Worm (Caenorhabditis elegans) whole organism, L3 larva: ENCODE results near the gene ceh-37.

Source experiments
- jun-1 ChIP-seq: fragments of 150-350 bp; optimal IDR thresholded peaks from 2 replicates; lab custom pipeline; 2014; ENCODE audit warnings: missing biosample characterization, missing genetic modification reagents, missing genetic modification characterization
- nhr-11 ChIP-seq: fragments of 150-350 bp; optimal IDR thresholded peaks from 2 replicates; lab custom pipeline; 2014; ENCODE audit warnings: missing biosample characterization, missing genetic modification characterization
- nhr-28 ChIP-seq: fragments of 150-350 bp; optimal IDR thresholded peaks from 2 replicates; lab custom pipeline; 2014; ENCODE audit warnings: missing biosample characterization, missing genetic modification characterization
- nhr-76 ChIP-seq: fragments of 150-350 bp; sonication (generic microtip); optimal IDR thresholded peaks from 5 replicates; lab custom pipeline; 2014; ENCODE audit warnings: missing biosample characterization, missing genetic modification characterization
- sea-2 ChIP-seq: fragments of 150-350 bp; sonication (generic microtip); optimal IDR thresholded peaks from 4 replicates; lab custom pipeline; 2014; ENCODE audit warnings: missing biosample characterization, missing genetic modification reagents, missing genetic modification characterization
- skn-1 ChIP-seq: fragments of 150-350 bp; optimal IDR thresholded peaks from 2 replicates; lab custom pipeline; 2014; ENCODE audit warnings: missing biosample characterization, missing genetic modification characterization

DNA sequence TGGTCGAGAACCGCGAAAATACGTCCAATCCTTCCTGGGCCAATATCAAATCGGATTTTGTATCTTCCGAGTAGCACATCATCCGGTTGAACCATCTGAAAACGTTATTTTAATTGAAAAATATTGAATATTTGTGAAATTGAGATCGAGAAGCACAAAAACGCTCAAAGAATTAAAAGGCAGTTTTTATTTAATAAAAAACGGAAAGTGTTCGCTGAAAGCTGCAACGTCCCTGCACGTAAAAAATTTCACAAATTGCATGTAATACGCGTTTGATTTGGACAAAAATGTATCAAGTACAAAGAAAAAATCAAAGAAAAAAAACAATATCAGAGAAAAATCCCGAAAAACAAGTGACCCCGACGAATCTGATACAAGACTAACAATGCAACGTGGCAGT lies 44.2 kb upstream of the ceh-37 start, which contains the start of gene E02H4.6:
- no peak for TF ChIP-seq nhr-28
- TF ChIP-seq nhr-76 = no peak
- no peak for TF ChIP-seq jun-1 (tag; lab: Kevin White, UChicago)
- no peak for TF ChIP-seq sea-2 (GFP tag; lab: Kevin White, UChicago)
- no peak for TF ChIP-seq nhr-11 (tag; lab: Kevin White, UChicago)
- no peak for TF ChIP-seq skn-1 (tag; lab: Kevin White, UChicago)
